Worm (Caenorhabditis elegans) whole organism, young adult: ENCODE results near the gene rpac-19.
A peak's percentile ranks its signal among the peaks of the same experiment; 100 is the strongest.

Experiments used
- B0261.1 ChIP-seq: sonication (generic microtip); optimal IDR thresholded peaks from 2 replicates; lab custom pipeline; 2016; ENCODE audit warnings: mild to moderate bottlenecking, missing genetic modification characterization, moderate library complexity, missing compliant biosample characterization
- C17E4.6 ChIP-seq: fragments of 200-800 bp; sonication (Bioruptor generic); IDR thresholded peaks from 2 replicates; pipeline ENCODE4 v1.3.6; 2022; ENCODE audit warnings: missing genetic modification reagents, missing genetic modification characterization, missing compliant biosample characterization
- F23B12.7 ChIP-seq: sonication (generic microtip); optimal IDR thresholded peaks from 2 replicates; lab custom pipeline; 2017; ENCODE audit warnings: missing genetic modification characterization, mild to moderate bottlenecking, missing compliant biosample characterization, antibody characterized with exemption, moderate library complexity; ENCODE audit not compliant: insufficient read depth
- F55B11.4 ChIP-seq: sonication (generic microtip); optimal IDR thresholded peaks from 2 replicates; lab custom pipeline; 2016; ENCODE audit warnings: missing compliant biosample characterization, missing genetic modification characterization, borderline replicate concordance; ENCODE audit not compliant: insufficient read depth
- F57C9.4 ChIP-seq: sonication (generic microtip); optimal IDR thresholded peaks from 2 replicates; lab custom pipeline; 2017; ENCODE audit warnings: mild to moderate bottlenecking, missing genetic modification characterization, missing compliant biosample characterization
- K12H6.12 ChIP-seq: fragments of 200-800 bp; sonication (Bioruptor generic); optimal IDR thresholded peaks from 2 replicates; lab custom pipeline; 2018; ENCODE audit warnings: mild to moderate bottlenecking, missing genetic modification characterization, missing compliant biosample characterization
- T07F8.4 ChIP-seq: sonication (generic microtip); optimal IDR thresholded peaks from 2 replicates; lab custom pipeline; 2016; ENCODE audit warnings: mild to moderate bottlenecking, missing genetic modification characterization, moderate library complexity, missing compliant biosample characterization
- T26A5.8 ChIP-seq: sonication (generic microtip); optimal IDR thresholded peaks from 2 replicates; lab custom pipeline; 2016; ENCODE audit warnings: missing genetic modification characterization, missing compliant biosample characterization
- Y53G8AR.9 ChIP-seq: fragments of 200-800 bp; sonication (Bioruptor generic); conservative IDR thresholded peaks from 2 replicates; pipeline ENCODE4 v1.3.6; 2022; ENCODE audit warnings: missing genetic modification reagents, missing genetic modification characterization, missing compliant biosample characterization
- atf-7 ChIP-seq: sonication (generic microtip); optimal IDR thresholded peaks from 2 replicates; lab custom pipeline; 2017; ENCODE audit warnings: mild to moderate bottlenecking, missing genetic modification characterization, missing compliant biosample characterization
- athp-1 ChIP-seq: sonication (generic microtip); optimal IDR thresholded peaks from 2 replicates; lab custom pipeline; 2017; ENCODE audit warnings: mild to moderate bottlenecking, missing genetic modification characterization, missing compliant biosample characterization
- attf-5 ChIP-seq: fragments of 200-800 bp; sonication (Bioruptor generic); optimal IDR thresholded peaks from 2 replicates; lab custom pipeline; 2018; ENCODE audit warnings: mild to moderate bottlenecking, missing genetic modification characterization, missing compliant biosample characterization
- attf-6 ChIP-seq: fragments of 200-800 bp; sonication (Bioruptor generic); IDR thresholded peaks from 2 replicates; pipeline ENCODE4 v1.3.6; 2022; ENCODE audit warnings: missing genetic modification reagents, missing genetic modification characterization, missing compliant biosample characterization
- bed-1 ChIP-seq: fragments of 200-800 bp; sonication (Bioruptor generic); IDR thresholded peaks from 2 replicates; pipeline ENCODE4 v1.3.6; 2022; ENCODE audit warnings: missing genetic modification reagents, missing genetic modification characterization, missing compliant biosample characterization
- ceh-100 ChIP-seq: fragments of 200-800 bp; sonication (Bioruptor generic); IDR thresholded peaks from 2 replicates; pipeline ENCODE4 v1.3.6; 2022; ENCODE audit warnings: missing genetic modification reagents, missing genetic modification characterization, missing compliant biosample characterization
- ceh-40 ChIP-seq: fragments of 200-800 bp; sonication (Bioruptor generic); IDR thresholded peaks from 2 replicates; pipeline ENCODE4 v1.3.6; 2022; ENCODE audit warnings: missing genetic modification characterization, missing compliant biosample characterization
- ceh-79 ChIP-seq: sonication (generic microtip); optimal IDR thresholded peaks from 2 replicates; lab custom pipeline; 2017; ENCODE audit warnings: mild to moderate bottlenecking, missing genetic modification characterization, missing compliant biosample characterization
- dox-1 ChIP-seq: fragments of 200-800 bp; sonication (Bioruptor generic); IDR thresholded peaks from 2 replicates; pipeline ENCODE4 v1.3.6; 2022; ENCODE audit warnings: missing genetic modification reagents, missing genetic modification characterization, missing compliant biosample characterization
- dpl-1 ChIP-seq: fragments of 150-350 bp; optimal IDR thresholded peaks from 2 replicates; lab custom pipeline; 2014; ENCODE audit warnings: missing biosample characterization, missing genetic modification reagents, missing genetic modification characterization
- egrh-3 ChIP-seq: fragments of 200-800 bp; sonication (Bioruptor generic); IDR thresholded peaks from 2 replicates; pipeline ENCODE4 v1.3.6; 2022; ENCODE audit warnings: missing genetic modification reagents, missing genetic modification characterization, missing compliant biosample characterization
- ekl-4 ChIP-seq: fragments of 200-800 bp; sonication (Bioruptor generic); IDR thresholded peaks from 2 replicates; pipeline ENCODE4 v1.3.6; 2022; ENCODE audit warnings: missing genetic modification reagents, missing genetic modification characterization, missing compliant biosample characterization
- hmg-1.2 ChIP-seq: fragments of 200-800 bp; sonication (Bioruptor generic); IDR thresholded peaks from 2 replicates; pipeline ENCODE4 v1.3.6; 2022; ENCODE audit warnings: missing genetic modification reagents, missing genetic modification characterization, missing compliant biosample characterization
- hmg-20 ChIP-seq: fragments of 200-800 bp; sonication (Bioruptor generic); IDR thresholded peaks from 2 replicates; pipeline ENCODE4 v1.3.6; 2022; ENCODE audit warnings: missing genetic modification reagents, missing genetic modification characterization, missing compliant biosample characterization
- hrde-1 ChIP-seq: sonication (generic microtip); optimal IDR thresholded peaks from 2 replicates; lab custom pipeline; 2016; ENCODE audit warnings: missing genetic modification characterization, mild to moderate bottlenecking, missing compliant biosample characterization, moderate library complexity, missing genotype, missing genetic modification reagents, borderline replicate concordance
- let-607 ChIP-seq, 2 experiments: fragments of 200-800 bp in 1 of 2; sonication (Bioruptor generic) in 1 of 2; sonication (generic microtip) in 1 of 2; optimal IDR thresholded peaks; 2 replicates each; lab custom pipeline; 2016 to 2018; ENCODE audit warnings: mild to moderate bottlenecking in 2 of 2, missing compliant biosample characterization in 2 of 2, missing genetic modification characterization in 2 of 2, moderate library complexity in 2 of 2, missing genotype in 1 of 2
- lin-26 ChIP-seq: fragments of 200-800 bp; sonication (Bioruptor generic); IDR thresholded peaks from 2 replicates; pipeline ENCODE4 v1.3.6; 2022; ENCODE audit warnings: missing genetic modification reagents, missing genetic modification characterization, missing compliant biosample characterization
- lin-35 ChIP-seq, 3 experiments: fragments of 150-350 bp in 2 of 3; sonication (generic microtip) in 1 of 3; optimal IDR thresholded peaks; 2 replicates each; lab custom pipeline; 2014 to 2018; ENCODE audit warnings: missing biosample characterization in 3 of 3, missing genetic modification characterization in 3 of 3, missing genetic modification reagents in 3 of 3
- madf-3 ChIP-seq: fragments of 200-800 bp; sonication (Bioruptor generic); IDR thresholded peaks from 2 replicates; pipeline ENCODE4 v1.3.6; 2022; ENCODE audit warnings: missing genetic modification reagents, missing genetic modification characterization, missing compliant biosample characterization
- madf-6 ChIP-seq: fragments of 200-800 bp; sonication (Bioruptor generic); IDR thresholded peaks from 2 replicates; pipeline ENCODE4 v1.3.6; 2022; ENCODE audit warnings: missing genetic modification reagents, missing genetic modification characterization, missing compliant biosample characterization
- mcd-1 ChIP-seq: fragments of 200-800 bp; sonication (Bioruptor generic); IDR thresholded peaks from 2 replicates; pipeline ENCODE4 v1.3.6; 2022; ENCODE audit warnings: missing genetic modification reagents, missing genetic modification characterization, missing compliant biosample characterization
- nfya-1 ChIP-seq: sonication (generic microtip); optimal IDR thresholded peaks from 2 replicates; lab custom pipeline; 2017; ENCODE audit warnings: antibody characterized with exemption, missing compliant biosample characterization, missing genetic modification characterization, borderline replicate concordance; ENCODE audit not compliant: insufficient read depth
- nfya-2 ChIP-seq: fragments of 200-800 bp; sonication (Bioruptor generic); IDR thresholded peaks from 2 replicates; pipeline ENCODE4 v1.3.6; 2022; ENCODE audit warnings: missing genetic modification reagents, missing genetic modification characterization, missing compliant biosample characterization
- nhr-120 ChIP-seq: fragments of 200-800 bp; sonication (Bioruptor generic); IDR thresholded peaks from 2 replicates; pipeline ENCODE4 v1.3.6; 2022; ENCODE audit warnings: missing genetic modification characterization, missing compliant biosample characterization
- nhr-90 ChIP-seq: sonication (generic microtip); optimal IDR thresholded peaks from 2 replicates; lab custom pipeline; 2016; ENCODE audit warnings: missing genotype, mild to moderate bottlenecking, missing genetic modification characterization, missing compliant biosample characterization
- pha-4 ChIP-seq: fragments of 150-350 bp; sonication (generic microtip); optimal IDR thresholded peaks from 2 replicates; lab custom pipeline; 2014; ENCODE audit warnings: missing biosample characterization, missing genetic modification reagents, missing genetic modification characterization
- rcor-1 ChIP-seq: fragments of 200-800 bp; sonication (Bioruptor generic); IDR thresholded peaks from 2 replicates; pipeline ENCODE4 v1.3.6; 2022; ENCODE audit warnings: missing genetic modification reagents, missing genetic modification characterization, missing compliant biosample characterization
- sdz-38 ChIP-seq: sonication (generic microtip); optimal IDR thresholded peaks from 2 replicates; lab custom pipeline; 2016; ENCODE audit warnings: missing genotype, missing genetic modification characterization, missing compliant biosample characterization
- sea-2 ChIP-seq: fragments of 200-800 bp; sonication (Bioruptor generic); IDR thresholded peaks from 2 replicates; pipeline ENCODE4 v1.3.6; 2022; ENCODE audit warnings: missing genetic modification characterization, missing compliant biosample characterization
- snpc-4 ChIP-seq, 5 experiments: fragments of 150-350 bp in 1 of 5; sonication (generic microtip) in 4 of 5; optimal IDR thresholded peaks; 2 replicates each; lab custom pipeline; 2014 to 2018; ENCODE audit warnings: missing genetic modification characterization in 5 of 5, missing biosample characterization in 3 of 5, antibody characterized with exemption in 2 of 5, mild to moderate bottlenecking in 2 of 5, missing compliant biosample characterization in 2 of 5, missing genotype in 2 of 5, moderate library complexity in 2 of 5, missing genetic modification reagents in 1 of 5
- sptf-2 ChIP-seq: fragments of 200-800 bp; sonication (Bioruptor generic); optimal IDR thresholded peaks from 2 replicates; lab custom pipeline; 2018; ENCODE audit warnings: mild to moderate bottlenecking, missing genetic modification characterization, missing compliant biosample characterization
- tlf-1 ChIP-seq: fragments of 200-800 bp; sonication (Bioruptor generic); optimal IDR thresholded peaks from 2 replicates; lab custom pipeline; 2018; ENCODE audit warnings: mild to moderate bottlenecking, missing genetic modification characterization, missing compliant biosample characterization
- unc-130 ChIP-seq: sonication (generic microtip); optimal IDR thresholded peaks from 2 replicates; lab custom pipeline; 2016; ENCODE audit warnings: missing genetic modification reagents, missing genetic modification characterization, missing compliant biosample characterization
- ztf-18 ChIP-seq: sonication (generic microtip); optimal IDR thresholded peaks from 2 replicates; lab custom pipeline; 2016; ENCODE audit warnings: missing genotype, mild to moderate bottlenecking, missing genetic modification characterization, missing compliant biosample characterization
- ztf-25 ChIP-seq: fragments of 200-800 bp; sonication (Bioruptor generic); IDR thresholded peaks from 2 replicates; pipeline ENCODE4 v1.3.6; 2022; ENCODE audit warnings: missing genetic modification reagents, missing genetic modification characterization, missing compliant biosample characterization
- ztf-26 ChIP-seq: sonication (generic microtip); optimal IDR thresholded peaks from 2 replicates; lab custom pipeline; 2017; ENCODE audit warnings: missing genetic modification characterization, missing compliant biosample characterization

rpac-19 gene

ce11 chrIII:9616426-9616825 is 13.3 kb downstream of the rpac-19 start, which contains the start of gene hcp-3 (continued):
- TF ChIP-seq attf-5 (GFP tag; lab: Kevin White, UChicago) (peak; percentile 26), ekl-4 (GFP tag; lab: Robert Waterston, UW) (no peak), hmg-1.2 (peak; percentile 27; the same call in 1 of the 2 replicates), sdz-38 (tag; lab: Kevin White, UChicago) (no peak), nhr-90 (tag; lab: Kevin White, UChicago) (no peak), let-607 (tag; optimal IDR thresholded peaks at IDR 0.05; lab: Kevin White, UChicago) (no peak), C17E4.6 (GFP tag; lab: Robert Waterston, UW) (no peak), lin-35 (GFP tag; optimal IDR thresholded peaks at IDR 0.05; lab: Kevin White, UChicago) (no peak), T07F8.4 (tag; lab: Kevin White, UChicago) (no peak)

- no peak for TF ChIP-seq F23B12.7
- TF ChIP-seq T26A5.8 (tag; lab: Kevin White, UChicago) = no peak
- no peak for TF ChIP-seq dpl-1 (GFP tag; lab: Kevin White, UChicago)
- peak; percentile 90 for TF ChIP-seq Y53G8AR.9 (GFP tag; lab: Robert Waterston, UW)
- no peak for TF ChIP-seq ztf-25 (GFP tag; lab: Robert Waterston, UW)
- TF ChIP-seq sea-2 (GFP tag; lab: Robert Waterston, UW) = no peak
- no peak for TF ChIP-seq ztf-26
- TF ChIP-seq nfya-1 (tag; lab: Kevin White, UChicago) = no peak
- peak; percentile 76 for TF ChIP-seq lin-26
- no peak for TF ChIP-seq sptf-2 (GFP tag; lab: Kevin White, UChicago)
- TF ChIP-seq let-607 (tag; optimal IDR thresholded peaks at IDR 0.05; lab: Kevin White, UChicago) = no peak
- no peak; the same call in 1 of the 2 replicates for TF ChIP-seq mcd-1 (GFP tag; lab: Robert Waterston, UW)
- peak; percentile 36 for TF ChIP-seq unc-130 (GFP tag; lab: Kevin White, UChicago)
- TF ChIP-seq ekl-4 (GFP tag; lab: Robert Waterston, UW) = peak; percentile 68
- TF ChIP-seq madf-3 (GFP tag; lab: Robert Waterston, UW) = peak; percentile 50; the same call in 1 of the 2 replicates
- TF ChIP-seq hrde-1 (tag; lab: Kevin White, UChicago) = peak; percentile 72
- TF ChIP-seq nhr-120 = no peak
- no peak for TF ChIP-seq K12H6.12 (tag; lab: Kevin White, UChicago)
- 0 out of 2 replicates have a peak, but pooled peaks have one; percentile 11 for TF ChIP-seq nfya-2 (GFP tag; lab: Robert Waterston, UW)
- peak; percentile 80 for TF ChIP-seq athp-1 (tag; lab: Kevin White, UChicago)
- TF ChIP-seq ceh-79 (tag; lab: Kevin White, UChicago) = no peak
- peak; percentile 26; the same call in 1 of the 2 replicates for TF ChIP-seq rcor-1 (GFP tag; lab: Robert Waterston, UW)
- peak; percentile 83 for TF ChIP-seq madf-6
- TF ChIP-seq bed-1 = no peak
- peak; percentile 80 for TF ChIP-seq tlf-1 (GFP tag; lab: Kevin White, UChicago)
- peak; percentile 53 for TF ChIP-seq ztf-18 (tag; lab: Kevin White, UChicago)
- no peak for TF ChIP-seq F57C9.4 (tag; lab: Kevin White, UChicago)
- TF ChIP-seq C17E4.6 (GFP tag; lab: Robert Waterston, UW) = peak; percentile 41; the same call in 1 of the 2 replicates
- TF ChIP-seq F55B11.4 (tag; lab: Kevin White, UChicago) = no peak
- TF ChIP-seq hmg-20 (GFP tag; lab: Robert Waterston, UW) = no peak
- no peak for TF ChIP-seq atf-7 (tag; lab: Kevin White, UChicago)
- peak; percentile 49; the same call in 1 of the 2 replicates for TF ChIP-seq ceh-100
- TF ChIP-seq pha-4 (tag; lab: Kevin White, UChicago) = no peak
- peak; percentile 80 for TF ChIP-seq attf-6 (GFP tag; lab: Robert Waterston, UW)
- no peak for TF ChIP-seq snpc-4 (GFP tag; optimal IDR thresholded peaks at IDR 0.05; lab: Kevin White, UChicago)
- peak in 1 of 4 experiments; percentile 10 for TF ChIP-seq snpc-4 (tag; optimal IDR thresholded peaks at IDR 0.05; lab: Kevin White, UChicago)
- 0 out of 2 replicates have a peak, but pooled peaks have one; percentile 18 for TF ChIP-seq ceh-40 (GFP tag; lab: Robert Waterston, UW)
- no peak for TF ChIP-seq dox-1 (GFP tag; lab: Robert Waterston, UW)
- TF ChIP-seq B0261.1 (tag; lab: Kevin White, UChicago) = no peak
- TF ChIP-seq egrh-3 (GFP tag; lab: Robert Waterston, UW) = no peak
These were observed 14.6 kb downstream of the rpac-19 start for ce11 chrIII:9615114-9615513.
